Worm (Caenorhabditis elegans): Measurements from ENCODE around the gene npr-42.

The npr-42 gene

DNA sequence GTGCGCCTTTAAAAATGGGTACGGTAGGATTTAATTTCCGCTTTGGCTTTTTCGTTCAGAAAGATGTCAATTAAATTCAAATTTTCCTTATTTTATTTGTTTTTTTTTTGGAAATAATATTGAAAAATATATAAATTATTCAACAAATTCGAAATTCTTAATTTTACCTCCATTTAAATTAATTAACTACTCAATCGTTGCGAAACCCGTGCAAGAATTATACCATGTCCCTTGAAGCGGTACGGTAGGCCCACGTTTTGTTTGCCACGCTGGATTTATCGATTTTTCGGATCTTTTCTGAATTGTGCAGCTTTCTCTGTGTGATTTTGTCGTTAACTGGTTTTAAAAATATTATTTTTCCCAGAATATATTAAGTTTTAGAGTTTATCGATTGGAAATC is 44.5 kb downstream of the npr-42 start, which contains the start of gene Y52E8A.2:
Y52E8A.2 (plus strand) TSS at position 382 of the 400 bp plus-strand sequence.
- TF ChIP-seq pqm-1 (tag; optimal IDR thresholded peaks at IDR 0.05) (no peak), efl-1 (optimal IDR thresholded peaks at IDR 0.05) (no peak), efl-1 (GFP tag; optimal IDR thresholded peaks at IDR 0.05 in 1 of 2) (peak in 1 of 2 experiments; percentile 32)

DNA sequence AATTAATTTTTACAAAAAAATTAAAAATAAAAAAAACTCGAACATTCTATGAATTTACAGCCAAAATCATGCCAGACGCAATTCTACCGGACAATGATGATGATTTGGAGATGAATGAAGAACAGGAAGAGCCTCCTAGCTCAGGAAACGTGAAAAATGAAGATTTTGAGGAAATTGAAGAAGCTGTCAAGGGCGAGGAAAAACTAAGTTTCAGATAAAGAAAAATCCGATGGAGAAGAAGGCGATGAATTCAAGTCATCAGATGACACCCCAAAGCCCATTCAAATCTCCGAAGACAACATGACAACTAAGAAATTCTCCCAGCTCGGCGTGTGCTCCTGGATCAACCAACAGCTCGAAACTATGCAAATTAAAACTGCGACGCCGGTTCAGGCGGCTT is 45.8 kb downstream of the npr-42 start, which contains the start of gene Y52E8A.1:
Y52E8A.1 (plus strand) TSS at position 301 of the 400 bp plus-strand sequence.
- TF ChIP-seq C34B4.2 (tag; optimal IDR thresholded peaks at IDR 0.05) (no peak), nhr-47 (tag; optimal IDR thresholded peaks at IDR 0.05) (no peak), alr-1 (tag; optimal IDR thresholded peaks at IDR 0.05; ENCODE audit: borderline replicate concordance) (no peak), nhr-19 (GFP tag; conservative IDR thresholded peaks at IDR 0.05) (no peak), snu-23 (GFP tag; optimal IDR thresholded peaks at IDR 0.05) (no peak), ces-1 (GFP tag; optimal IDR thresholded peaks at IDR 0.05) (no peak)

DNA sequence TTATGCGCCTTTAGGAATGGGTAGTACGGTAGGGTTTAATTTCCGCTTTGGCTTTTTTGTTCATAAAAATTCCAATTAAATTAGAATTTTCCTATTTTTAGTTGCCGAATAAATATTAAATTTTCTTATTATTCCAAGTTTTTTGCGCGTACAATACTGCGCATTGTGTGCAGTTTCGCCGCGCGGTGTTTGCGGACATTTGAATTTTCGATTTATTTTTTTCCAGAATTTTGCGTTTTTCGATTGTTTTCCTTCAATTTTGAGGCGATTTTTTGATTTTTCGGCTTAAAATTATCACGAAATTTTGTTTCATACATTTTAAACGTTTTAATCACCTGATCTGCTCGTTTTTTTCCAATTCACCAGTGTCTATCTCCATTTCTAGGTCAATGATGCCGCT is 46.9 kb downstream of the npr-42 start, which contains the start of gene H20J04.6:
H20J04.6 (plus strand) TSS at position 386 of the 400 bp plus-strand sequence.
- TF ChIP-seq nhr-20 (tag; optimal IDR thresholded peaks at IDR 0.05), result no peak
- TF ChIP-seq lin-14 (GFP tag; optimal IDR thresholded peaks at IDR 0.05), result no peak
- TF ChIP-seq lsy-2 (tag; optimal IDR thresholded peaks at IDR 0.05), result peak; percentile 48
- peak; percentile 34 for TF ChIP-seq swsn-7 (tag; optimal IDR thresholded peaks at IDR 0.05)
- TF ChIP-seq tbx-2 (tag; optimal IDR thresholded peaks at IDR 0.05), result peak; percentile 1
- no peak for TF ChIP-seq nhr-12 (tag; optimal IDR thresholded peaks at IDR 0.05)
- no peak for TF ChIP-seq ceh-82 (tag; optimal IDR thresholded peaks at IDR 0.05)
- no peak for TF ChIP-seq jun-1 (tag; optimal IDR thresholded peaks at IDR 0.05)
- TF ChIP-seq nhr-237 (tag; optimal IDR thresholded peaks at IDR 0.05), result no peak
- TF ChIP-seq lin-13 (GFP tag; optimal IDR thresholded peaks at IDR 0.05), result no peak
- TF ChIP-seq blmp-1 (tag; optimal IDR thresholded peaks at IDR 0.05), result peak; percentile 30
- TF ChIP-seq unc-62 (GFP tag; optimal IDR thresholded peaks at IDR 0.05), result no peak
- TF ChIP-seq dpl-1 (GFP tag; optimal IDR thresholded peaks at IDR 0.05), result peak; percentile 24 to 60 (median 44)
- peak; percentile 23 to 52 for TF ChIP-seq efl-1 (optimal IDR thresholded peaks at IDR 0.05)
- TF ChIP-seq efl-1 (GFP tag; optimal IDR thresholded peaks at IDR 0.05 in 1 of 2), result peak; percentile 56 to 94
- TF ChIP-seq pqm-1 (tag; optimal IDR thresholded peaks at IDR 0.05), result no peak
- no peak for TF ChIP-seq nhr-76 (tag; optimal IDR thresholded peaks at IDR 0.05)
- no peak for TF ChIP-seq nhr-28 (tag; optimal IDR thresholded peaks at IDR 0.05)
- TF ChIP-seq nhr-11 (tag; optimal IDR thresholded peaks at IDR 0.05), result no peak
- TF ChIP-seq unc-86 (tag; optimal IDR thresholded peaks at IDR 0.05), result peak; percentile 7
- TF ChIP-seq nhr-47 (tag; optimal IDR thresholded peaks at IDR 0.05), result no peak
- peak; percentile 16 for TF ChIP-seq dsc-1 (tag; optimal IDR thresholded peaks at IDR 0.05)
- TF ChIP-seq mep-1 (tag; optimal IDR thresholded peaks at IDR 0.05), result peak; percentile 47
- no peak for TF ChIP-seq nhr-84 (tag; optimal IDR thresholded peaks at IDR 0.05)
- TF ChIP-seq lin-15B (tag; optimal IDR thresholded peaks at IDR 0.05), result no peak
- TF ChIP-seq lin-35 (GFP tag; optimal IDR thresholded peaks at IDR 0.05), result peak; percentile 13 to 30
- TF ChIP-seq xbp-1 (tag; optimal IDR thresholded peaks at IDR 0.05), result peak; percentile 17
- TF ChIP-seq C04F5.9 (tag; optimal IDR thresholded peaks at IDR 0.05), result peak; percentile 29
- peak; percentile 63 for TF ChIP-seq unc-130 (tag; optimal IDR thresholded peaks at IDR 0.05)
- TF ChIP-seq ztf-11 (tag; optimal IDR thresholded peaks at IDR 0.05), result no peak
- no peak for TF ChIP-seq elt-3 (tag; optimal IDR thresholded peaks at IDR 0.05)
- peak; percentile 88 for TF ChIP-seq F16B12.6 (tag; optimal IDR thresholded peaks at IDR 0.05)
- TF ChIP-seq irx-1 (tag; optimal IDR thresholded peaks at IDR 0.05), result peak; percentile 3
- peak; percentile 16 for TF ChIP-seq nhr-90 (tag; optimal IDR thresholded peaks at IDR 0.05; ENCODE audit: poor library complexity)
- no peak for TF ChIP-seq lin-39 (tag; optimal IDR thresholded peaks at IDR 0.05)
- TF ChIP-seq zag-1 (tag; optimal IDR thresholded peaks at IDR 0.05), result no peak
